Worm (Caenorhabditis elegans): ENCODE data around the gene ech-6.

The ech-6 gene

DNA sequence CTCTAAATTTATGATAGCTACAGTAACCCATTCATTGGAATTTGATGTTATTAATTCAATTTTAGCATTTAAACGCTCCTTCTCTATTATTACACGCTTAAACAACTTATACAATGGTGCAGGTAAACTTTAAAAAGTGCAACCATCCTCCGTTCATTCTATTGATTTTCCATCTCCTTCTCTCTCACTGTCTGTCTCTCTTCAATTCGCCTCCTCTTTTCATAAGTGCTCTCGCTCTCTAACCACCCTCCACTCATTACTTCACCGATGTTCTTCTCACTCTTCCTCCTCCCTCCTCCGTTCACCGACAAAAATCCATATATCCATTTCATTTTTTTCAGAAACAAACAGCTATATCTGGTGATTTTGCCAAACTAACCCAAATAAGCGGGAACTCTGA is 13.5 kb upstream of the ech-6 start, which contains the start of gene cbp-1:
cbp-1 (plus strand) TSS at position 335 of the 400 bp plus-strand sequence.
- peak; percentile 88 for TF ChIP-seq T22C8.4 (GFP tag; IDR thresholded peaks at IDR 0.05)
- no peak for TF ChIP-seq med-1 (GFP tag; optimal IDR thresholded peaks at IDR 0.05; ENCODE audit: insufficient read depth)
- TF ChIP-seq ztf-23 (GFP tag; IDR thresholded peaks at IDR 0.05): peak; percentile 16; the same call in 1 of the 2 replicates

DNA sequence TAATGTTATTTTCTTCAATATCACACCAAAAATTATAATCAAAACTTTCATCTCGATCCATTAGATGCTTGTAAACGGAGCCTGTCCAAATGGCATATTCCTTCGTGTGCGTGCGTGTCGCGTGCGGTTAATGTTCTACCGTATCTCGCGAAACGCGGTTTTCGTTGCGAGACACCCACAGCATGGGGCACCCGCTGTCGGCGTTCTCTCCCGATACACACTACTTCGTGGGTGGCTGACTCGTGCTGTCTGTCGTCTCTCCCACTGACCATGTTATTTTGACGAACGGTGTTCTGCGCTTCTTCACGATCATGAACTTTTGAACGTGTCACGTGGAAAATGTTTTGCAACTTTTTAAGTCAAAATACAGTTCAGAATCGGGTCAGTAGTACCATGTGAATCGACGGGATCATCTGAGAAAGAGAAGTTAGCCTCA is 12.8 kb upstream of the ech-6 start:
- TF ChIP-seq flt-1 (GFP tag; IDR thresholded peaks at IDR 0.05): peak; percentile 96
- TF ChIP-seq ztf-23 (GFP tag; IDR thresholded peaks at IDR 0.05): peak; percentile 83
- peak; percentile 28 for TF ChIP-seq T22C8.4 (GFP tag; IDR thresholded peaks at IDR 0.05)
- peak; percentile 60; the same call in 1 of the 2 replicates for TF ChIP-seq ref-1 (GFP tag; conservative IDR thresholded peaks at IDR 0.05)
- TF ChIP-seq med-1 (GFP tag; optimal IDR thresholded peaks at IDR 0.05; ENCODE audit: insufficient read depth): no peak
- peak; percentile 77 for TF ChIP-seq tab-1 (GFP tag; IDR thresholded peaks at IDR 0.05)
- peak; percentile 64 for TF ChIP-seq ztf-29 (GFP tag; IDR thresholded peaks at IDR 0.05)
- peak; percentile 56; the same call in 1 of the 2 replicates for TF ChIP-seq klf-2 (GFP tag; conservative IDR thresholded peaks at IDR 0.05)
- peak; percentile 97 for TF ChIP-seq cog-1 (tag; optimal IDR thresholded peaks at IDR 0.05)

DNA sequence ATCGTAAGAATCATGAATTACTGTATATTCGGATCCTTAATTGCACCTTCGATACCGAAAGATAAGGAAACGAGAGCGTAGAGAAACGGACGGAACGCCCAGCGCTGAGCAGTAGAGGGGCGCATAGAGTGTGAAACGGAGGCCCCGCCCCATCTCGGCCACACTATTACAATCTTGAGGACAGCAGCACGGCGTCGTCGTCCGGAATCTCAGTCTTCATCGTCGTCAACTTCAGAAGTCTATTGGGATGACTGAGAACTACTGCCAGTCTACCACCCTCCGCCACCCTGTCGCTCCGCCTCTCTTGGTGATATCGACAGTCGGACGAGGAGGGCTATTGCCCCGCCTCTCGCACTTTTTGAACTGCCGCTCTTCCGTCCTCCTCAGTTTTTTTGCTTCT is 12.0 kb upstream of the ech-6 start:
- TF ChIP-seq tab-1 (GFP tag; IDR thresholded peaks at IDR 0.05): 0 out of 2 replicates have a peak, but pooled peaks have one; percentile 59
- no peak for TF ChIP-seq med-1 (GFP tag; optimal IDR thresholded peaks at IDR 0.05; ENCODE audit: insufficient read depth)
- no peak for TF ChIP-seq klf-2 (GFP tag; conservative IDR thresholded peaks at IDR 0.05)

DNA sequence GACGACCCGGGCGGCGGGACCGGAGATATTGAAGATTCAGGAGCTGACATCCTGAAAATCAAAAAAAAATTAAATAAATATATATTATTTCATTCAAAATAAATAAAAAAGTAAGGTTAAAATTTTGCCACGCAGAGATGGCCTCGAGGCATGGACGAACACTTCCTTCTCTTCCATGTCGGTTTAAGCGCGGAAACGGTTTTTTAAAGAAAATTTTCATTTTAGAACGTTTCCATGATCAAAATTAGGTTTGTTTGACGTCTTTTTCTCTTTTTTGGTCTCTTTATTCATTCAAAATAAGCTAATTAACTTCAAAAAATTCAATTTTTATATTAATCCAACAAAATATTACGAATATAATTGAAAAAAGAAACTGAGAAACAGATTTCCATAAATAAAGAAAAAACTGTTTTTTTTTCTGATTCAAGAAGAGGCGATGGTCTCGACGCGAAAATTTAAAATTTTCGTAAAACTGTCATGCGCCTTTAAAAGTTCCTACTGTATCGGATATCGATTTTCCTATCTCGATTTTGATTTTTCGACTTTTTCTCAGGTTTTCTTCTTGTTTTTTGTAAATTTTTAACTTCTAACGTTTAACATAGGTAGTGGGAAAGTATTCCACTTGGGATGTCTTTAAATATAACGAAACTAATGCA is 9.5 kb upstream of the ech-6 start, which contains the start of gene gcc-2:
gcc-2 (minus strand) TSS at position 51 of the 656 bp plus-strand sequence.
- TF ChIP-seq flt-1 (GFP tag; IDR thresholded peaks at IDR 0.05): no peak
- no peak for TF ChIP-seq med-1 (GFP tag; optimal IDR thresholded peaks at IDR 0.05; ENCODE audit: insufficient read depth)
- TF ChIP-seq ref-1 (GFP tag; conservative IDR thresholded peaks at IDR 0.05): no peak
- no peak for TF ChIP-seq T22C8.4 (GFP tag; IDR thresholded peaks at IDR 0.05)
- no peak for TF ChIP-seq ztf-29 (GFP tag; IDR thresholded peaks at IDR 0.05)
- TF ChIP-seq cog-1 (tag; optimal IDR thresholded peaks at IDR 0.05): no peak
- no peak for TF ChIP-seq klf-2 (GFP tag; conservative IDR thresholded peaks at IDR 0.05)
- TF ChIP-seq tab-1 (GFP tag; IDR thresholded peaks at IDR 0.05): no peak
- TF ChIP-seq ztf-23 (GFP tag; IDR thresholded peaks at IDR 0.05): no peak

DNA sequence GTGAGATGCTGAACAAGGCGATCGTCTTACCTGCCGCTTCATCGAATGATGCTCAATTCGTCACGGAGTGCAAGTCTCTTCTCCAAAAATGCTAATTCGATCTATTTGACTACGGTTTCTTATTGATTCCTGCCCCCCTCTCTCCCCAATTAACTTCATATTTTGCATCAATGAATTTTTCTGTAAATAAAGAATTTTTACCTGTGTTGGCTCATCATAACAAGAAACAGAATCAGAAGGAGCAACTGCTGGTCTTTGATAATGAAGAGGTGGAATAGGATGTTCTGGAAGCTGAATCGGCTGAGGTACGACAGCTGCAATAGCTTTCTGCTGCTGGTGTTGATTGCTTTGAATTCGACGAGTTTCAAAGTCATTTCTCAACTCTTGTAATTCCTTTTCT is 7.5 kb upstream of the ech-6 start:
- TF ChIP-seq ref-1 (GFP tag; conservative IDR thresholded peaks at IDR 0.05) (no peak), ztf-23 (GFP tag; IDR thresholded peaks at IDR 0.05) (no peak), flt-1 (GFP tag; IDR thresholded peaks at IDR 0.05) (no peak), ztf-29 (GFP tag; IDR thresholded peaks at IDR 0.05) (no peak), klf-2 (GFP tag; conservative IDR thresholded peaks at IDR 0.05) (no peak)

DNA sequence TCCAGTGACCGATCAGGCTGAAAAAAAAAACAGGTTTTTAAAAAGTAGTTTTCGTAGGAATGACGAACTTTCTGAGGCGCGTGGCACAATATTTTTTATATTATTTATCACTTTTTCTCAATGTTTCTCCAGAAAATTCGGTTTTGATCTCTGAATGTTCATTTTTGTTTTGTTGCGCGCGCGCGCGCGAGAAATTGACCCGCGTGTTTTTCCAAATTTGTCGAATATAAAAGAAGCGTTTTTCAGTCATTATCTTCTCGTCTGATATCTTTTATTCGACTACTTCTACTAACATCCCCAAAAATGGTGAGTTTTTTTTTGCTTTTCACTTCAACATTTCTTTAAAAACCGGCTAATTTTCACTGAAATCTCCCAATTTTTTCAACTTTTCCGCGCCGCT is 6.2 kb upstream of the ech-6 start, which contains the start of gene rmd-1:
rmd-1 (plus strand) TSS at position 247 of the 400 bp plus-strand sequence.
- TF ChIP-seq tab-1 (GFP tag; IDR thresholded peaks at IDR 0.05) (no peak), med-1 (GFP tag; optimal IDR thresholded peaks at IDR 0.05; ENCODE audit: insufficient read depth) (no peak), flt-1 (GFP tag; IDR thresholded peaks at IDR 0.05) (no peak), T22C8.4 (GFP tag; IDR thresholded peaks at IDR 0.05) (no peak), cog-1 (tag; optimal IDR thresholded peaks at IDR 0.05) (no peak), ztf-29 (GFP tag; IDR thresholded peaks at IDR 0.05) (no peak), ztf-23 (GFP tag; IDR thresholded peaks at IDR 0.05) (no peak), ref-1 (GFP tag; conservative IDR thresholded peaks at IDR 0.05) (no peak), klf-2 (GFP tag; conservative IDR thresholded peaks at IDR 0.05) (no peak)

DNA sequence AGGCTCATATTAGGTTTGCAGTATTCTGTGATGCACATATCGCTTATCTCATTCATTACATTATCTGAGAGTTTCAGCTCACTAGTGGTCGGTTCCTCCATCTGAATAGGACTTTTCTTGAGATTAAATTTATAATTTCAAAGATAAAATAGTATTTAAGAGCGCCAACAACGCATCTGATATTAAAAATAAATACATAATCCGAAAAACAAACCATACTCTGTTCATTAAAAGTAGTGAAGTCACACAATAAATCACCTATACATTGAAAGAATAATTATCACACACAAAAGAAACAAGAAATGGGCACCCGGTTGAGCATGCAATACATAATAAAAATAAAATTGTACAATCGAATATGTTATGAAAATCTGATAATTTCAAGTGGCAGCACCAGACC is 4.7 kb upstream of the ech-6 start, which contains the start of gene vps-53:
vps-53 (minus strand) TSS at position 101 of the 400 bp plus-strand sequence.
- TF ChIP-seq ztf-23 (GFP tag; IDR thresholded peaks at IDR 0.05) (no peak), flt-1 (GFP tag; IDR thresholded peaks at IDR 0.05) (no peak), med-1 (GFP tag; optimal IDR thresholded peaks at IDR 0.05; ENCODE audit: insufficient read depth) (no peak), ref-1 (GFP tag; conservative IDR thresholded peaks at IDR 0.05) (no peak), cog-1 (tag; optimal IDR thresholded peaks at IDR 0.05) (no peak), tab-1 (GFP tag; IDR thresholded peaks at IDR 0.05) (no peak), ztf-29 (GFP tag; IDR thresholded peaks at IDR 0.05) (no peak), T22C8.4 (GFP tag; IDR thresholded peaks at IDR 0.05) (no peak), klf-2 (GFP tag; conservative IDR thresholded peaks at IDR 0.05) (no peak)

DNA sequence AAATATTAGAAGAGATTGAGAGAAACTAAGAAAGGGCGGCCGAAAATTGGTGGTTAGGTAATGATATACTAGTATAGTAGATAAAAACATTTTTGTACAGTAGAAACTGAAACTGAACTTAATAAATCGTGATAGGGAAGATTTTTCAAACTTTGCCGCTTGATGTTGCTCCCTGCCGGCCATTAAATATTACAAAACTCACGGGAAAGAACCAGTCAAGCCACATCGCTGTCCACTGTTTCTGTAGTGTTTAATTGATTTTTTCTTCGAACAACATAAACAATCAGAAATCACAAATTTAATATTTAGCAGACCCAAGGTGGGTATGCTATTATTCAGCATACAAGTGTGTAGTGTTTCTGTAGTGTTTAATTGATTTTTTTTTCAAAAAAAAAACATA is 1.6 kb downstream of the ech-6 start, which contains the start of gene T05G5.5:
T05G5.5 (minus strand) TSS at position 359 of the 400 bp plus-strand sequence.
- no peak for TF ChIP-seq tab-1 (GFP tag; IDR thresholded peaks at IDR 0.05)
- no peak for TF ChIP-seq T22C8.4 (GFP tag; IDR thresholded peaks at IDR 0.05)
- TF ChIP-seq flt-1 (GFP tag; IDR thresholded peaks at IDR 0.05): no peak
- no peak for TF ChIP-seq klf-2 (GFP tag; conservative IDR thresholded peaks at IDR 0.05)
- no peak for TF ChIP-seq med-1 (GFP tag; optimal IDR thresholded peaks at IDR 0.05; ENCODE audit: insufficient read depth)
- no peak for TF ChIP-seq ztf-23 (GFP tag; IDR thresholded peaks at IDR 0.05)
- TF ChIP-seq ztf-29 (GFP tag; IDR thresholded peaks at IDR 0.05): no peak
- no peak for TF ChIP-seq cog-1 (tag; optimal IDR thresholded peaks at IDR 0.05)
- TF ChIP-seq ref-1 (GFP tag; conservative IDR thresholded peaks at IDR 0.05): no peak

DNA sequence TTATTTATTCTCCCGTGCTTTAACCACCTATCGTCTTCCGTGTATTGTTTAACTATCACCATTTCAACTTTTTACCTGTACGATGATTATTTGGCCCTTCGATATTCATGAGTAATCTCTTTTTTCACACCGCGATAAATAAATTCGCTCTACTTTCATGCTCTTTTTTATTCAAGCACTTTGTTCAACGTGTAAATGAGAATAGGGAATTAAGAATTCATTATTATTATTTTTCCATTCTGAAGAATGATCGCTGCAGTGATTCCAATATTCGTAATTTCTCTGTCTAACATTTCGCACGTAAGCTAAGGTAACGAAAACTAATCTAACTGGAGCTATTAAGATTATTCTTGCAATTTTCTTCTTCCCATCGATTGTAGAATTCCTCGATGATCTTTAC is 4.0 kb downstream of the ech-6 start, which contains the start of gene T05G5.4:
T05G5.4 (plus strand) TSS at position 241 of the 400 bp plus-strand sequence.
- no peak for TF ChIP-seq klf-2 (GFP tag; conservative IDR thresholded peaks at IDR 0.05)
- no peak for TF ChIP-seq cog-1 (tag; optimal IDR thresholded peaks at IDR 0.05)
- no peak for TF ChIP-seq flt-1 (GFP tag; IDR thresholded peaks at IDR 0.05)
- TF ChIP-seq ztf-29 (GFP tag; IDR thresholded peaks at IDR 0.05): no peak
- no peak for TF ChIP-seq tab-1 (GFP tag; IDR thresholded peaks at IDR 0.05)

DNA sequence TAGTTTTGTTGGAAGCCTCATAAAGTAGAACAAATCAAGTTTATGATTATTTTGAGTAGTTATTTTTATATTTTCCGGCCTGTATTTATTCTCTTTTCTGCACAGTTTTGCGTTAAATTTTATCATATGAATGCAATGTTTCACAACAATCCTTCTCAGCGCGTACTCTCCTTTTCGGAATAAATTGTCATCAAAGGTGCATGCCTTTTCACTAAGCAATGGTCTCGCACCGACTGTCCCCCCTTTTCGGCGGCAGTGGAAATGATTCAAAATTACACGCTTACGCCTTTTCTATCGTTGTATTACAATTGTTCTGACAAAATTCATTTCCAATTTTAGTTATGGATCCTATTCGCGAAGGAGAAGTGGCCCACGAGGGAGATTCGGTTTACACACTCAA is 5.5 kb downstream of the ech-6 start, which contains the start of the genes iff-1 and cdk-1:
iff-1 (minus strand) TSS at position 61 of the 400 bp plus-strand sequence.
cdk-1 (plus strand) TSS at position 340 of the 400 bp plus-strand sequence.
- TF ChIP-seq cog-1 (tag; optimal IDR thresholded peaks at IDR 0.05) (no peak), flt-1 (GFP tag; IDR thresholded peaks at IDR 0.05) (0 out of 2 replicates have a peak, but pooled peaks have one; percentile 25)
